Worm (Caenorhabditis elegans): ENCODE measurements around the gene F14H8.4.

ce11 chrV:14996236-14996635, 27.4 kb upstream of the F14H8.4 start, which contains the start of gene irld-14:
- TF ChIP-seq lin-15B (tag; optimal IDR thresholded peaks at IDR 0.05) (no peak), nhr-76 (tag; optimal IDR thresholded peaks at IDR 0.05) (no peak), tbx-2 (tag; optimal IDR thresholded peaks at IDR 0.05) (no peak), ztf-11 (tag; optimal IDR thresholded peaks at IDR 0.05) (no peak), nhr-43 (tag; optimal IDR thresholded peaks at IDR 0.05; ENCODE audit: poor library complexity, severe bottlenecking) (no peak), ztf-4 (tag; optimal IDR thresholded peaks at IDR 0.05) (no peak), skn-1 (tag; optimal IDR thresholded peaks at IDR 0.05) (no peak), fkh-2 (tag; optimal IDR thresholded peaks at IDR 0.05) (no peak)

All from whole organism, L3 larva.